Fruit fly (Drosophila melanogaster) whole organism, embryonic: ENCODE results near the gene CG1785.

ENCODE experiments used
- Abd-B ChIP-seq: fragments of 200-800 bp; sonication (Bioruptor generic); optimal IDR thresholded peaks from 2 replicates; lab custom pipeline; 2018; ENCODE audit warnings: missing biosample characterization, mild to moderate bottlenecking, missing genetic modification characterization, moderate library complexity
- Atf3 ChIP-seq: fragments of 200-800 bp; sonication (Bioruptor generic); optimal IDR thresholded peaks from 3 replicates; lab custom pipeline; 2016; ENCODE audit warnings: missing biosample characterization, missing genetic modification characterization
- Bgb ChIP-seq: fragments of 200-800 bp; sonication (Bioruptor generic); IDR thresholded peaks from 2 replicates; pipeline ENCODE4 v1.3.6; 2022; ENCODE audit warnings: missing biosample characterization, missing genetic modification characterization; ENCODE audit not compliant: partially characterized antibody
- CG11247 ChIP-seq: fragments of 200-800 bp; sonication (Bioruptor generic); IDR thresholded peaks from 2 replicates; pipeline ENCODE4 v1.3.6; 2022; ENCODE audit warnings: missing biosample characterization, missing genetic modification characterization
- CG11560 ChIP-seq: fragments of 200-800 bp; sonication (Bioruptor generic); IDR thresholded peaks from 3 replicates; pipeline ENCODE4 v1.3.6; 2022; ENCODE audit warnings: missing biosample characterization, missing genetic modification characterization
- CG12155 ChIP-seq: fragments of 200-800 bp; sonication (Bioruptor generic); optimal IDR thresholded peaks from 3 replicates; lab custom pipeline; 2016; ENCODE audit warnings: missing biosample characterization, missing genetic modification characterization
- CG12769 ChIP-seq: fragments of 200-800 bp; sonication (Bioruptor generic); optimal IDR thresholded peaks from 2 replicates; lab custom pipeline; 2019; ENCODE audit warnings: missing biosample characterization, mild to moderate bottlenecking, missing genetic modification characterization, moderate library complexity
- CG14050 ChIP-seq: fragments of 200-800 bp; sonication (Bioruptor generic); IDR thresholded peaks from 3 replicates; pipeline ENCODE4 v1.3.6; 2022; ENCODE audit warnings: missing biosample characterization, missing genetic modification characterization
- CG14667 ChIP-seq: fragments of 200-800 bp; sonication (Bioruptor generic); IDR thresholded peaks from 2 replicates; pipeline ENCODE4 v1.3.6; 2022; ENCODE audit warnings: missing biosample characterization, missing genetic modification characterization
- CG1529 ChIP-seq: fragments of 200-800 bp; sonication (Bioruptor generic); optimal IDR thresholded peaks from 3 replicates; lab custom pipeline; 2018; ENCODE audit warnings: missing biosample characterization, missing genetic modification characterization
- CG15601 ChIP-seq: fragments of 200-800 bp; sonication (Bioruptor generic); optimal IDR thresholded peaks from 3 replicates; lab custom pipeline; 2019; ENCODE audit warnings: missing biosample characterization, mild to moderate bottlenecking, missing genetic modification characterization, moderate library complexity
- CG2129 ChIP-seq: fragments of 200-800 bp; sonication (Bioruptor generic); IDR thresholded peaks from 2 replicates; pipeline ENCODE4 v1.3.6; 2022; ENCODE audit warnings: missing biosample characterization, missing genetic modification characterization; ENCODE audit not compliant: partially characterized antibody
- CG2875 ChIP-seq: fragments of 200-800 bp; sonication (Bioruptor generic); optimal IDR thresholded peaks from 2 replicates; lab custom pipeline; 2017; ENCODE audit warnings: missing biosample characterization, mild to moderate bottlenecking, missing genetic modification characterization, missing genetic modification reagents
- CG4360 ChIP-seq: fragments of 200-800 bp; sonication (Bioruptor generic); IDR thresholded peaks from 2 replicates; pipeline ENCODE4 v1.3.6; 2022; ENCODE audit warnings: missing biosample characterization, missing genetic modification characterization
- CG4404 ChIP-seq: fragments of 200-800 bp; sonication (Bioruptor generic); IDR thresholded peaks from 2 replicates; pipeline ENCODE4 v1.3.6; 2022; ENCODE audit warnings: missing biosample characterization, missing genetic modification characterization
- CG5180 ChIP-seq: fragments of 200-800 bp; sonication (Bioruptor generic); optimal IDR thresholded peaks from 3 replicates; lab custom pipeline; 2017; ENCODE audit warnings: missing biosample characterization, missing genetic modification characterization, mild to moderate bottlenecking, moderate library complexity, missing genetic modification reagents
- CG7928 ChIP-seq: fragments of 200-800 bp; sonication (Bioruptor generic); optimal IDR thresholded peaks from 2 replicates; lab custom pipeline; 2017; ENCODE audit warnings: missing biosample characterization, mild to moderate bottlenecking, missing genetic modification characterization
- CG9727 ChIP-seq: fragments of 200-800 bp; sonication (Bioruptor generic); optimal IDR thresholded peaks from 3 replicates; lab custom pipeline; 2017; ENCODE audit warnings: missing biosample characterization, mild to moderate bottlenecking, missing genetic modification characterization
- CG9817 ChIP-seq: fragments of 200-800 bp; sonication (Bioruptor generic); optimal IDR thresholded peaks from 2 replicates; lab custom pipeline; 2018; ENCODE audit warnings: missing biosample characterization, mild to moderate bottlenecking, missing genetic modification characterization, moderate library complexity
- CoRest ChIP-seq: fragments of 200-800 bp; sonication (Bioruptor generic); optimal IDR thresholded peaks from 3 replicates; lab custom pipeline; 2018; ENCODE audit warnings: missing biosample characterization, mild to moderate bottlenecking, missing genetic modification characterization, moderate library complexity
- Dip2 ChIP-seq: fragments of 200-800 bp; sonication (Bioruptor generic); IDR thresholded peaks from 2 replicates; pipeline ENCODE4 v1.3.6; 2022; ENCODE audit warnings: missing biosample characterization, missing genetic modification characterization
- Doc2 ChIP-seq: fragments of 200-800 bp; sonication (Bioruptor generic); IDR thresholded peaks from 2 replicates; pipeline ENCODE4 v1.3.6; 2022; ENCODE audit warnings: missing biosample characterization, missing genetic modification characterization
- E2f1 ChIP-seq: fragments of 200-800 bp; sonication (Bioruptor generic); IDR thresholded peaks from 2 replicates; pipeline ENCODE4 v1.3.6; 2022; ENCODE audit warnings: missing biosample characterization, missing genetic modification characterization
- Ets65A ChIP-seq: fragments of 200-800 bp; sonication (Bioruptor generic); peaks from one replicate; lab custom pipeline; 2016; ENCODE audit warnings: missing biosample characterization, missing genetic modification characterization
- GATAe ChIP-seq: fragments of 200-800 bp; sonication (Bioruptor generic); conservative IDR thresholded peaks from 2 replicates; pipeline ENCODE4 v1.3.6; 2022; ENCODE audit warnings: missing biosample characterization, missing genetic modification characterization
- H2.0 ChIP-seq: fragments of 200-800 bp; sonication (Bioruptor generic); IDR thresholded peaks from 2 replicates; pipeline ENCODE4 v1.3.6; 2022; ENCODE audit warnings: missing biosample characterization, missing genetic modification characterization
- MTF-1 ChIP-seq: fragments of 200-800 bp; sonication (Bioruptor generic); optimal IDR thresholded peaks from 2 replicates; lab custom pipeline; 2018; ENCODE audit warnings: missing biosample characterization, mild to moderate bottlenecking, missing genetic modification characterization, borderline replicate concordance
- Neu2 ChIP-seq: fragments of 200-800 bp; sonication (Bioruptor generic); optimal IDR thresholded peaks from 3 replicates; lab custom pipeline; 2016; ENCODE audit warnings: missing biosample characterization, missing genetic modification characterization, borderline replicate concordance
- Six4 ChIP-seq: fragments of 200-800 bp; sonication (Bioruptor generic); optimal IDR thresholded peaks from 2 replicates; lab custom pipeline; 2016; ENCODE audit warnings: missing biosample characterization, missing genetic modification characterization
- Stat92E ChIP-seq, 3 experiments: fragments of >200 bp in 2 of 3; fragments of 200-800 bp in 1 of 3; sonication (Bioruptor generic) in 1 of 3; optimal IDR thresholded peaks; 2 replicates each; lab custom pipeline; 2017 to 2019; ENCODE audit warnings: missing biosample characterization in 3 of 3, missing genetic modification characterization in 3 of 3, mild to moderate bottlenecking in 1 of 3, moderate library complexity in 1 of 3
- crol ChIP-seq: fragments of 200-800 bp; sonication (Bioruptor generic); IDR thresholded peaks from 2 replicates; pipeline ENCODE4 v1.3.6; 2022; ENCODE audit warnings: missing biosample characterization, missing genetic modification characterization
- gce ChIP-seq: fragments of 200-800 bp; sonication (Bioruptor generic); IDR thresholded peaks from 3 replicates; pipeline ENCODE4 v1.3.6; 2022; ENCODE audit warnings: missing biosample characterization, missing genetic modification characterization
- gro ChIP-seq: fragments of 200-800 bp; sonication (Bioruptor generic); optimal IDR thresholded peaks from 2 replicates; lab custom pipeline; 2016; ENCODE audit warnings: missing biosample characterization, missing genetic modification characterization
- hb ChIP-seq: fragments of 200-800 bp; sonication (Bioruptor generic); IDR thresholded peaks from 3 replicates; pipeline ENCODE4 v1.3.6; 2022; ENCODE audit warnings: missing biosample characterization, missing genetic modification characterization; ENCODE audit not compliant: partially characterized antibody
- kni ChIP-seq: fragments of 200-800 bp; sonication (Bioruptor generic); optimal IDR thresholded peaks from 3 replicates; lab custom pipeline; 2017; ENCODE audit warnings: mild to moderate bottlenecking, missing biosample characterization, missing genetic modification reagents, missing genetic modification characterization
- lola ChIP-seq, 3 experiments: fragments of >200 bp in 2 of 3; fragments of 200-800 bp in 1 of 3; sonication (Bioruptor generic) in 1 of 3; optimal IDR thresholded peaks; 2 replicates each; lab custom pipeline; 2017 to 2019; ENCODE audit warnings: missing biosample characterization in 3 of 3, missing genetic modification characterization in 3 of 3, mild to moderate bottlenecking in 1 of 3, moderate library complexity in 1 of 3
- luna ChIP-seq: fragments of 200-800 bp; sonication (Bioruptor generic); optimal IDR thresholded peaks from 2 replicates; lab custom pipeline; 2016; ENCODE audit warnings: missing biosample characterization, missing genetic modification characterization
- mld ChIP-seq: fragments of 200-800 bp; sonication (Bioruptor generic); IDR thresholded peaks from 3 replicates; pipeline ENCODE4 v1.3.6; 2022; ENCODE audit warnings: missing biosample characterization, missing genetic modification characterization; ENCODE audit not compliant: partially characterized antibody
- otp ChIP-seq: fragments of 200-800 bp; sonication (Bioruptor generic); IDR thresholded peaks from 3 replicates; pipeline ENCODE4, ENCODE4 v1.3.6; 2022; ENCODE audit warnings: missing biosample characterization, missing genetic modification characterization
- phol ChIP-seq: fragments of 200-800 bp; sonication (Bioruptor generic); optimal IDR thresholded peaks from 3 replicates; lab custom pipeline; 2018; ENCODE audit warnings: missing biosample characterization, mild to moderate bottlenecking, missing genetic modification characterization, moderate library complexity
- salm ChIP-seq: fragments of 200-800 bp; sonication (Bioruptor generic); optimal IDR thresholded peaks from 2 replicates; lab custom pipeline; 2018; ENCODE audit warnings: missing biosample characterization, mild to moderate bottlenecking, missing genetic modification characterization
- sc ChIP-seq, 3 experiments: fragments of >200 bp in 2 of 3; fragments of 200-800 bp in 1 of 3; sonication (Bioruptor generic) in 1 of 3; optimal IDR thresholded peaks; 2 replicates in 2 of 3; 3 replicates in 1 of 3; lab custom pipeline; 2017; ENCODE audit warnings: mild to moderate bottlenecking in 1 of 3, missing biosample characterization in 1 of 3, missing genetic modification characterization in 1 of 3, missing genetic modification reagents in 1 of 3
- slbo ChIP-seq: fragments of 200-800 bp; sonication (Bioruptor generic); IDR thresholded peaks from 2 replicates; pipeline ENCODE4 v1.3.6; 2022; ENCODE audit warnings: missing biosample characterization, missing genetic modification characterization
- sna ChIP-seq: fragments of 200-800 bp; sonication (Bioruptor generic); IDR thresholded peaks from 2 replicates; pipeline ENCODE4 v1.3.6; 2022; ENCODE audit warnings: missing biosample characterization, missing genetic modification characterization; ENCODE audit not compliant: partially characterized antibody
- so ChIP-seq: fragments of 200-800 bp; sonication (Bioruptor generic); IDR thresholded peaks from 3 replicates; pipeline ENCODE4 v1.3.6; 2022; ENCODE audit warnings: missing biosample characterization, missing genetic modification characterization
- wor ChIP-seq: fragments of 200-800 bp; sonication (Bioruptor generic); IDR thresholded peaks from 2 replicates; pipeline ENCODE4 v1.3.6; 2022; ENCODE audit warnings: missing biosample characterization, missing genetic modification characterization
- zen ChIP-seq: fragments of 200-800 bp; sonication (Bioruptor generic); optimal IDR thresholded peaks from 3 replicates; lab custom pipeline; 2018; ENCODE audit warnings: missing biosample characterization, mild to moderate bottlenecking, missing genetic modification characterization, moderate library complexity

Gene CG1785

dm6 chrX:8747627-8748026, 32.9 kb downstream of the CG1785 start (continued):
- TF ChIP-seq lola (GFP tag; optimal IDR thresholded peaks at IDR 0.05; lab: Kevin White, UChicago) (peak in 1 of 3 experiments; percentile 4), salm (tag; lab: Kevin White, UChicago) (no peak), CoRest (tag; lab: Kevin White, UChicago) (peak; percentile 20), gro (no peak)

dm6 chrX:8753703-8754102, 39.0 kb downstream of the CG1785 start:
- TF ChIP-seq CG1529 (GFP tag; lab: Kevin White, UChicago) (no peak), Ets65A (peak; percentile 87), CG14667 (no peak), crol (peak; percentile 82)

dm6 chrX:8755352-8755751, 40.6 kb downstream of the CG1785 start:
- TF ChIP-seq CG4404 (GFP tag; lab: Robert Waterston, UW) (peak; percentile 80), CG2129 (no peak), phol (tag; lab: Kevin White, UChicago) (peak; percentile 37), Doc2 (no peak), Six4 (GFP tag; lab: Kevin White, UChicago) (no peak), CG11560 (tag; lab: Robert Waterston, UW) (no peak), kni (GFP tag; lab: Kevin White, UChicago) (no peak), hb (GFP tag; lab: Robert Waterston, UW) (no peak), sna (no peak), CG12155 (GFP tag; lab: Kevin White, UChicago) (no peak), CG4360 (GFP tag; lab: Robert Waterston, UW) (no peak), sc (optimal IDR thresholded peaks at IDR 0.05; lab: Kevin White, UChicago) (no peak), sc (GFP tag; optimal IDR thresholded peaks at IDR 0.05; lab: Kevin White, UChicago) (no peak), H2.0 (GFP tag; lab: Robert Waterston, UW) (0 out of 2 replicates have a peak, but pooled peaks have one; percentile 6), Dip2 (GFP tag; lab: Robert Waterston, UW) (no peak), Abd-B (GFP tag; lab: Kevin White, UChicago) (no peak), CG2875 (GFP tag; lab: Kevin White, UChicago) (no peak), CG9817 (tag; lab: Kevin White, UChicago) (peak; percentile 14), so (GFP tag; lab: Robert Waterston, UW) (no peak), slbo (GFP tag; lab: Robert Waterston, UW) (no peak), zen (tag; lab: Kevin White, UChicago) (peak; percentile 45), E2f1 (GFP tag; lab: Robert Waterston, UW) (no peak), CG12769 (no peak), wor (no peak), luna (GFP tag; lab: Kevin White, UChicago) (no peak), Bgb (no peak), Stat92E (GFP tag; optimal IDR thresholded peaks at IDR 0.05; lab: Kevin White, UChicago) (no peak), CG9727 (GFP tag; lab: Kevin White, UChicago) (peak; percentile 23), Atf3 (no peak), MTF-1 (GFP tag; lab: Kevin White, UChicago) (no peak), CG7928 (GFP tag; lab: Kevin White, UChicago) (no peak), Neu2 (GFP tag; lab: Kevin White, UChicago) (peak; percentile 6), GATAe (GFP tag; lab: Robert Waterston, UW) (no peak), gce (GFP tag; lab: Robert Waterston, UW) (no peak), CG5180 (GFP tag; lab: Kevin White, UChicago) (no peak), CG11247 (GFP tag; lab: Robert Waterston, UW) (no peak), mld (no peak), otp (GFP tag; lab: Robert Waterston, UW) (0 out of 3 replicates have a peak, but pooled peaks have one; percentile 23), CG15601 (tag; lab: Kevin White, UChicago) (no peak), CG14050 (no peak)
